Fruit fly (Drosophila melanogaster) whole organism, prepupa: ENCODE results near the gene CG1143.

Experiments
- CG10631 ChIP-seq: fragments of 200-800 bp; sonication (Bioruptor generic); optimal IDR thresholded peaks from 2 replicates; lab custom pipeline; 2016; ENCODE audit warnings: missing biosample characterization, missing genetic modification characterization
- CG10669 ChIP-seq: fragments of 200-800 bp; sonication (Bioruptor generic); optimal IDR thresholded peaks from 3 replicates; lab custom pipeline; 2018; ENCODE audit warnings: missing biosample characterization, mild to moderate bottlenecking, missing genetic modification characterization, moderate library complexity
- CG11294 ChIP-seq: fragments of 200-800 bp; sonication (Bioruptor generic); IDR thresholded peaks from 2 replicates; pipeline ENCODE4 v1.3.6; 2022; ENCODE audit warnings: missing biosample characterization, missing genetic modification characterization
- CG11762 ChIP-seq: fragments of 200-800 bp; sonication (Bioruptor generic); optimal IDR thresholded peaks from 3 replicates; lab custom pipeline; 2016; ENCODE audit warnings: missing biosample characterization, missing genetic modification characterization; ENCODE audit not compliant: insufficient read depth
- CG15336 ChIP-seq: fragments of 200-800 bp; sonication (Bioruptor generic); IDR thresholded peaks from 2 replicates; pipeline ENCODE4 v1.3.6; 2022; ENCODE audit warnings: missing biosample characterization, missing genetic modification characterization
- CG1621 ChIP-seq: fragments of 200-800 bp; sonication (Bioruptor generic); optimal IDR thresholded peaks from 3 replicates; lab custom pipeline; 2018; ENCODE audit warnings: missing biosample characterization, mild to moderate bottlenecking, missing genetic modification characterization
- CG16779 ChIP-seq: fragments of 200-800 bp; sonication (Bioruptor generic); optimal IDR thresholded peaks from 3 replicates; lab custom pipeline; 2017; ENCODE audit warnings: missing biosample characterization, mild to moderate bottlenecking, missing genetic modification characterization
- CG3032 ChIP-seq: fragments of 200-800 bp; optimal IDR thresholded peaks from 2 replicates; lab custom pipeline; 2019; ENCODE audit warnings: missing biosample characterization, mild to moderate bottlenecking, missing genetic modification characterization, moderate library complexity
- CG31627 ChIP-seq: fragments of 200-800 bp; sonication (Bioruptor generic); optimal IDR thresholded peaks from 3 replicates; lab custom pipeline; 2016; ENCODE audit warnings: missing biosample characterization, missing genetic modification characterization
- CG32006 ChIP-seq: fragments of 200-800 bp; sonication (Bioruptor generic); optimal IDR thresholded peaks from 3 replicates; lab custom pipeline; 2017; ENCODE audit warnings: missing biosample characterization, mild to moderate bottlenecking, missing genetic modification characterization
- CG34406 ChIP-seq: fragments of 200-800 bp; sonication (Bioruptor generic); optimal IDR thresholded peaks from 3 replicates; lab custom pipeline; 2016; ENCODE audit warnings: missing biosample characterization, missing genetic modification characterization
- CG3919 ChIP-seq: fragments of 200-800 bp; sonication (Bioruptor generic); optimal IDR thresholded peaks from 3 replicates; lab custom pipeline; 2016; ENCODE audit warnings: missing biosample characterization, missing genetic modification characterization
- CG4318 ChIP-seq: fragments of 200-800 bp; sonication (Bioruptor generic); optimal IDR thresholded peaks from 3 replicates; lab custom pipeline; 2017; ENCODE audit warnings: missing biosample characterization, mild to moderate bottlenecking, missing genetic modification characterization
- CG6792 ChIP-seq: fragments of 200-800 bp; sonication (Bioruptor generic); optimal IDR thresholded peaks from 3 replicates; lab custom pipeline; 2016; ENCODE audit warnings: missing biosample characterization, missing genetic modification characterization
- CG6808 ChIP-seq: fragments of 200-800 bp; sonication (Bioruptor generic); optimal IDR thresholded peaks from 3 replicates; lab custom pipeline; 2017; ENCODE audit warnings: missing biosample characterization, missing genetic modification characterization, mild to moderate bottlenecking, moderate library complexity, missing genetic modification reagents
- CG6854 ChIP-seq: fragments of 200-800 bp; sonication (Bioruptor generic); optimal IDR thresholded peaks from 2 replicates; lab custom pipeline; 2017; ENCODE audit warnings: missing biosample characterization, mild to moderate bottlenecking, missing genetic modification characterization
- CG7368 ChIP-seq: fragments of 200-800 bp; sonication (Bioruptor generic); optimal IDR thresholded peaks from 3 replicates; lab custom pipeline; 2016; ENCODE audit warnings: missing biosample characterization, missing genetic modification characterization
- CG8119 ChIP-seq: fragments of 200-800 bp; sonication (Bioruptor generic); IDR thresholded peaks from 3 replicates; pipeline ENCODE4 v1.3.6; 2022; ENCODE audit warnings: missing biosample characterization, missing genetic modification characterization
- CG8319 ChIP-seq: fragments of 200-800 bp; sonication (Bioruptor generic); optimal IDR thresholded peaks from 3 replicates; lab custom pipeline; 2016; ENCODE audit warnings: missing biosample characterization, missing genetic modification characterization
- CG8632 ChIP-seq: fragments of 200-800 bp; sonication (Bioruptor generic); optimal IDR thresholded peaks from 3 replicates; lab custom pipeline; 2016; ENCODE audit warnings: missing biosample characterization, missing genetic modification characterization
- Eip75B ChIP-seq: fragments of 200-800 bp; sonication (Bioruptor generic); optimal IDR thresholded peaks from 3 replicates; lab custom pipeline; 2016; ENCODE audit warnings: missing biosample characterization, missing genetic modification characterization
- Eip78C ChIP-seq: fragments of 200-800 bp; sonication (Bioruptor generic); peaks from one replicate; lab custom pipeline; 2016; ENCODE audit warnings: missing biosample characterization, missing genetic modification characterization
- Eip93F ChIP-seq: fragments of 200-800 bp; sonication (Bioruptor generic); optimal IDR thresholded peaks from 2 replicates; lab custom pipeline; 2016; ENCODE audit warnings: missing biosample characterization, mild to moderate bottlenecking, missing genetic modification characterization
- Ets96B ChIP-seq: fragments of 200-800 bp; optimal IDR thresholded peaks from 2 replicates; lab custom pipeline; 2019; ENCODE audit warnings: missing biosample characterization, mild to moderate bottlenecking, missing genetic modification characterization, moderate library complexity
- Gug ChIP-seq: fragments of 200-800 bp; sonication (Bioruptor generic); IDR thresholded peaks from 2 replicates; pipeline ENCODE4 v1.3.6; 2022; ENCODE audit warnings: missing biosample characterization, missing genetic modification characterization
- Hr38 ChIP-seq: sonication (Bioruptor generic); optimal IDR thresholded peaks from 2 replicates; lab custom pipeline; 2016; ENCODE audit warnings: missing biosample characterization, missing genetic modification characterization
- Hr39 ChIP-seq: fragments of 200-800 bp; sonication (Bioruptor generic); optimal IDR thresholded peaks from 2 replicates; lab custom pipeline; 2016; ENCODE audit warnings: missing biosample characterization, missing genetic modification characterization
- Hr4 ChIP-seq: fragments of 200-800 bp; sonication (Bioruptor generic); optimal IDR thresholded peaks from 3 replicates; lab custom pipeline; 2016; ENCODE audit warnings: missing biosample characterization, missing genetic modification characterization
- Met ChIP-seq: fragments of 200-800 bp; sonication (Bioruptor generic); optimal IDR thresholded peaks from 3 replicates; lab custom pipeline; 2016; ENCODE audit warnings: missing biosample characterization, missing genetic modification characterization
- OdsH ChIP-seq: fragments of 200-800 bp; sonication (Bioruptor generic); optimal IDR thresholded peaks from 3 replicates; lab custom pipeline; 2016; ENCODE audit warnings: missing biosample characterization, missing genetic modification characterization
- Sox102F ChIP-seq: fragments of 200-800 bp; sonication (Bioruptor generic); optimal IDR thresholded peaks from 2 replicates; lab custom pipeline; 2016; ENCODE audit warnings: missing biosample characterization, mild to moderate bottlenecking, missing genetic modification characterization
- Sox14 ChIP-seq: fragments of 200-800 bp; sonication (Bioruptor generic); optimal IDR thresholded peaks from 3 replicates; lab custom pipeline; 2016; ENCODE audit warnings: missing biosample characterization, missing genetic modification characterization
- Sox15 ChIP-seq: fragments of 200-800 bp; sonication (Bioruptor generic); optimal IDR thresholded peaks from 3 replicates; lab custom pipeline; 2016; ENCODE audit warnings: missing biosample characterization, missing genetic modification characterization
- achi ChIP-seq: fragments of 200-800 bp; sonication (Bioruptor generic); optimal IDR thresholded peaks from 3 replicates; lab custom pipeline; 2016; ENCODE audit warnings: missing biosample characterization, missing genetic modification characterization
- cyc ChIP-seq: fragments of 200-800 bp; sonication (Bioruptor generic); optimal IDR thresholded peaks from 3 replicates; lab custom pipeline; 2016; ENCODE audit warnings: missing biosample characterization, missing genetic modification characterization
- dac ChIP-seq: fragments of 200-800 bp; sonication (Bioruptor generic); optimal IDR thresholded peaks from 2 replicates; lab custom pipeline; 2017; ENCODE audit warnings: missing biosample characterization, mild to moderate bottlenecking, missing genetic modification characterization
- dsx ChIP-seq: fragments of 200-800 bp; optimal IDR thresholded peaks from 3 replicates; lab custom pipeline; 2019; ENCODE audit warnings: missing biosample characterization, mild to moderate bottlenecking, missing genetic modification characterization, moderate library complexity; ENCODE audit not compliant: poor library complexity, severe bottlenecking
- eg ChIP-seq: fragments of 200-800 bp; sonication (Bioruptor generic); IDR thresholded peaks from 3 replicates; pipeline ENCODE4 v1.3.6; 2022; ENCODE audit warnings: missing biosample characterization, missing genetic modification characterization
- fd59A ChIP-seq: fragments of 200-800 bp; sonication (Bioruptor generic); optimal IDR thresholded peaks from 2 replicates; lab custom pipeline; 2017; ENCODE audit warnings: missing biosample characterization, mild to moderate bottlenecking, missing genetic modification characterization, missing genetic modification reagents
- fkh ChIP-seq: fragments of 200-800 bp; sonication (Bioruptor generic); optimal IDR thresholded peaks from 3 replicates; lab custom pipeline; 2017; ENCODE audit warnings: missing biosample characterization, mild to moderate bottlenecking, missing genetic modification characterization, moderate library complexity
- lz ChIP-seq: fragments of 200-800 bp; sonication (Bioruptor generic); optimal IDR thresholded peaks from 3 replicates; lab custom pipeline; 2016; ENCODE audit warnings: missing biosample characterization, missing genetic modification characterization
- salr ChIP-seq, 2 experiments: fragments of 200-800 bp; sonication (Bioruptor generic); optimal IDR thresholded peaks; 3 replicates each; lab custom pipeline; 2016 to 2018; ENCODE audit warnings: missing biosample characterization in 2 of 2, missing genetic modification characterization in 2 of 2, mild to moderate bottlenecking in 1 of 2
- spab ChIP-seq: fragments of 200-800 bp; sonication (Bioruptor generic); optimal IDR thresholded peaks from 2 replicates; lab custom pipeline; 2017; ENCODE audit warnings: missing biosample characterization, mild to moderate bottlenecking, missing genetic modification characterization, missing genetic modification reagents
- ss ChIP-seq, 2 experiments: fragments of 200-800 bp; sonication (Bioruptor generic); optimal IDR thresholded peaks; 2 replicates in 1 of 2; 3 replicates in 1 of 2; lab custom pipeline; 2017 to 2018; ENCODE audit warnings: mild to moderate bottlenecking in 2 of 2, missing biosample characterization in 2 of 2, missing genetic modification characterization in 2 of 2, moderate library complexity in 1 of 2
- svp ChIP-seq: fragments of 200-800 bp; sonication (Bioruptor generic); peaks from one replicate; lab custom pipeline; 2016; ENCODE audit warnings: missing biosample characterization, missing genetic modification characterization
- topi ChIP-seq: fragments of 200-800 bp; sonication (Bioruptor generic); optimal IDR thresholded peaks from 3 replicates; lab custom pipeline; 2016; ENCODE audit warnings: missing biosample characterization, missing genetic modification characterization
- vri ChIP-seq: fragments of 200-800 bp; sonication (Bioruptor generic); optimal IDR thresholded peaks from 3 replicates; lab custom pipeline; 2016; ENCODE audit warnings: missing biosample characterization, mild to moderate bottlenecking, missing genetic modification characterization

CG1143 gene

DNA sequence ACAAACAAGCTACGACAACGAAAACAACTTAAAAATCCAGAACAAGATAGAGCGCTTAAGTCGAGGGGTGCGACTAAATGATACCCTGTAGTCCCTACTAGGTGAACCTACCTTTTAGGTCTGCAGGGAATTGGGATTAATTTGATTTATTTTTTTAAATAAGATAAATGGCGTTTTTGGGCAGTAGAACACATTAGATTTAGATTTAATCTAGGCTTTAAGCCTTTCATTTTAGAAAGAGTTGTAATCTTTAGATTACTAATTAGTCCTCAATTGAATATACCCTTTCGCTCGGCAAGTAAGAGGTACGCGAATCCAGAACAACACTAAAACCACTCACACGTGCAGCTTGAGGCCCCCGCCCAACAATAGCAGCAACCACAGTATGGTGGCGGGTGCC lies 30.9 kb upstream of the CG1143 start (continued):
- peak; percentile 1 for TF ChIP-seq OdsH (GFP tag; lab: Kevin White, UChicago)
- TF ChIP-seq eg = no peak
- TF ChIP-seq cyc (GFP tag; lab: Kevin White, UChicago) = no peak
- peak; percentile 5 for TF ChIP-seq CG31627 (GFP tag; lab: Kevin White, UChicago)
- TF ChIP-seq Hr38 = no peak
- peak; percentile 67 for TF ChIP-seq Eip78C (GFP tag; lab: Kevin White, UChicago)
- no peak for TF ChIP-seq Met (GFP tag; lab: Kevin White, UChicago)
- TF ChIP-seq CG3919 (GFP tag; lab: Kevin White, UChicago) = no peak
- no peak for TF ChIP-seq ss (GFP tag; optimal IDR thresholded peaks at IDR 0.05; lab: Kevin White, UChicago)
- no peak for TF ChIP-seq dac (GFP tag; lab: Kevin White, UChicago)
- TF ChIP-seq vri (GFP tag; lab: Kevin White, UChicago) = no peak
- peak; percentile 38 for TF ChIP-seq CG32006
- TF ChIP-seq CG11762 (GFP tag; lab: Kevin White, UChicago) = no peak
- TF ChIP-seq CG7368 (GFP tag; lab: Kevin White, UChicago) = no peak
- no peak for TF ChIP-seq achi (GFP tag; lab: Kevin White, UChicago)
- TF ChIP-seq topi = peak; percentile 4
- TF ChIP-seq CG6792 = no peak
- no peak for TF ChIP-seq Hr39 (GFP tag; lab: Kevin White, UChicago)
- TF ChIP-seq CG8319 = no peak
- peak; percentile 13 for TF ChIP-seq CG4318 (GFP tag; lab: Kevin White, UChicago)
- no peak for TF ChIP-seq CG8632 (GFP tag; lab: Kevin White, UChicago)
- no peak for TF ChIP-seq fkh (GFP tag; lab: Kevin White, UChicago)
- no peak for TF ChIP-seq Sox15 (GFP tag; lab: Kevin White, UChicago)

DNA sequence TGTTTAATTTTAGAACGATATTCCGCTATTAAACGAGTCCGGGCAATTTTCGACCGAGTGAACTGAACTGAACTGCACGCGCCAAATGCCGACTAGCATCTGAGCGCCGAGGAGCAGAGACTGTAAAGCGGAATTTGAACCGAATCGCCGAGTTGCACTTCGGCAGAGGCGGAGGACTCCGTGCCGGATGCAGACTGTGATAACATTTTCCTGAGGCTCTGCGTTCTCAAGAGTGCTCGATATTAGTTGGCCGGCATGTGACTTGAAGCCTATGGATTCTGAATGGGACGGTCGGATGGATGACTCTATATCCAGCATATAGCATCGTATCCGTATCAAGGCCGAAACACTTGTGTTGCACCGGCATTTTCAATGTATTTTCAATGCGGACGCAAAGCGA lies 15.2 kb upstream of the CG1143 start, which contains the start of gene Pxn:
Pxn (minus strand) TSS at position 101 of the 400 bp plus-strand sequence.
- TF ChIP-seq Eip78C (GFP tag; lab: Kevin White, UChicago) (peak; percentile 5), CG16779 (no peak), fkh (GFP tag; lab: Kevin White, UChicago) (no peak), CG10631 (GFP tag; lab: Kevin White, UChicago) (no peak)

DNA sequence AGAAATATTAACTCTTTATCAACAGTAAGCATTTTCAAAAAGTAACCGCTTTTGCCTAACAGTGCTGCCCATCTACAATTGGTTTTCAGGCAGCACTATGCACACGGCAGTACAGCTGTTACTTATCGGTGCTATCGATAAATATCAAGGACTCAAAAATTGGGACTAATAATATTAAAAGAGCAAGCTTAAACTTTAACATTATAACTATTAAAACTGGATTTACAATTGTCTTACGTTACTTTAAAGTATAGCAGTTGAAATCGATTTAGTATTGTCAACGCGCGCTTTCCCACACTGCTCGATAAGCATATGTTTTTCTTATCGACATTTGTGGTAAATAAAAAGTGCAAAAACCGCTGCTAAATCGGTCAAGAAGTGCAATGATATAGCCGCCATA lies 13.8 kb upstream of the CG1143 start, which contains the start of the genes CG42245 and MEP-1:
CG42245 (plus strand) TSS at position 310 of the 400 bp plus-strand sequence.
MEP-1 (plus strand) TSS at position 310 of the 400 bp plus-strand sequence.
- TF ChIP-seq salr (GFP tag; optimal IDR thresholded peaks at IDR 0.05; lab: Kevin White, UChicago) = peak in 1 of 2 experiments; percentile 6
- TF ChIP-seq CG11294 (GFP tag; lab: Robert Waterston, UW) = no peak
- TF ChIP-seq CG11762 (GFP tag; lab: Kevin White, UChicago) = no peak
- TF ChIP-seq Eip93F (GFP tag; lab: Kevin White, UChicago) = no peak
- TF ChIP-seq vri (GFP tag; lab: Kevin White, UChicago) = peak; percentile 67
- no peak for TF ChIP-seq CG4318 (GFP tag; lab: Kevin White, UChicago)
- no peak for TF ChIP-seq CG16779
- TF ChIP-seq Sox14 = peak; percentile 57
- peak; percentile 40; the same call in 1 of the 3 replicates for TF ChIP-seq eg
- no peak for TF ChIP-seq dsx
- peak; percentile 66 for TF ChIP-seq Sox102F
- peak; percentile 34 for TF ChIP-seq CG7368 (GFP tag; lab: Kevin White, UChicago)
- TF ChIP-seq OdsH (GFP tag; lab: Kevin White, UChicago) = peak; percentile 61
- no peak for TF ChIP-seq CG3032 (tag; lab: Kevin White, UChicago)
- TF ChIP-seq CG34406 (GFP tag; lab: Kevin White, UChicago) = peak; percentile 37
- TF ChIP-seq CG6854 (GFP tag; lab: Kevin White, UChicago) = no peak
- no peak for TF ChIP-seq CG1621 (tag; lab: Kevin White, UChicago)
- TF ChIP-seq fd59A (GFP tag; lab: Kevin White, UChicago) = no peak
- peak; percentile 57 for TF ChIP-seq Hr4 (GFP tag; lab: Kevin White, UChicago)
- TF ChIP-seq CG8632 (GFP tag; lab: Kevin White, UChicago) = peak; percentile 26
- TF ChIP-seq CG10669 = peak; percentile 19
- TF ChIP-seq topi = peak; percentile 53
- TF ChIP-seq lz (GFP tag; lab: Kevin White, UChicago) = peak; percentile 48
- TF ChIP-seq svp (GFP tag; lab: Kevin White, UChicago) = peak; percentile 80
- no peak for TF ChIP-seq CG8119 (GFP tag; lab: Robert Waterston, UW)
- peak; percentile 100 for TF ChIP-seq CG6808 (GFP tag; lab: Kevin White, UChicago)
- no peak for TF ChIP-seq Gug (GFP tag; lab: Robert Waterston, UW)
- TF ChIP-seq Hr39 (GFP tag; lab: Kevin White, UChicago) = peak; percentile 34
- peak; percentile 61 for TF ChIP-seq cyc (GFP tag; lab: Kevin White, UChicago)
- TF ChIP-seq spab (GFP tag; lab: Kevin White, UChicago) = no peak
- TF ChIP-seq dac (GFP tag; lab: Kevin White, UChicago) = no peak
- TF ChIP-seq Eip75B = peak; percentile 61
- TF ChIP-seq CG15336 = no peak
- TF ChIP-seq Ets96B (tag; lab: Kevin White, UChicago) = peak; percentile 30
